Fruit fly (Drosophila melanogaster): ENCODE data around the gene CG43077.
A peak's percentile ranks its signal among the peaks of the same experiment; 100 is the strongest.

CG43077 gene

dm6 chrX:17068423-17068822 lies at the start of gene CG43077:
TSS of gene CG43077 (minus strand) at chrX:17068523.
- TF ChIP-seq CG6854 (GFP tag; optimal IDR thresholded peaks at IDR 0.05) (no peak), CG7368 (GFP tag; optimal IDR thresholded peaks at IDR 0.05) (no peak), Sox102F (GFP tag; optimal IDR thresholded peaks at IDR 0.05) (no peak), Ets96B (tag; optimal IDR thresholded peaks at IDR 0.05) (no peak), CG10669 (GFP tag; optimal IDR thresholded peaks at IDR 0.05) (no peak), Lpt (GFP tag; optimal IDR thresholded peaks at IDR 0.05) (no peak), Gug (GFP tag; IDR thresholded peaks at IDR 0.05) (no peak), CG3919 (GFP tag; optimal IDR thresholded peaks at IDR 0.05) (no peak), topi (GFP tag; optimal IDR thresholded peaks at IDR 0.05) (no peak)

DNA sequence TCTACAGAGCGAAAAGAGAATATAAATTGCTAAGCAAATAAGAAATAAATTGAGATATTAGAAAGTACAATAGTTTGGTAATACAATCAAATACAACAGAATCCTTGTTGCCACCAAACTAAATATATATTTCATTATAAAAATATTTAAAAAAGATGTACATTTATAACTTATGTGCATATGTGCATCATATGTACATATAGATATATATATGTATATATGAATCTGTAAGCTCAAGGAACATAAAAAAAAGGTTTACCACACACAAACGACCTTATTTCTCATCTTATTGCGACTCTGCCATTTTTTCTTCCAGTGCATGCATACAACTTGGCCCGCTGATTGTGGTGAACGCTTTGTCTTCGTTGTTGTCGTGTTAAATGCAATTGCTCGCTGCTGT lies 45.0 kb upstream of the CG43077 start:
- peak; percentile 12 for TF ChIP-seq CG6808 (GFP tag; optimal IDR thresholded peaks at IDR 0.05)
- no peak for TF ChIP-seq vri (GFP tag; optimal IDR thresholded peaks at IDR 0.05)
- TF ChIP-seq CG34406 (GFP tag; optimal IDR thresholded peaks at IDR 0.05), result peak; percentile 81
- TF ChIP-seq CG8632 (GFP tag; optimal IDR thresholded peaks at IDR 0.05), result peak; percentile 81
- peak; percentile 37 for TF ChIP-seq Smox (GFP tag; optimal IDR thresholded peaks at IDR 0.05)
- TF ChIP-seq Hr4 (GFP tag; optimal IDR thresholded peaks at IDR 0.05), result peak; percentile 32
- no peak for TF ChIP-seq fd85E (GFP tag; optimal IDR thresholded peaks at IDR 0.05)
- TF ChIP-seq CG7368 (GFP tag; optimal IDR thresholded peaks at IDR 0.05), result peak; percentile 42
- no peak for TF ChIP-seq Hr38 (GFP tag; optimal IDR thresholded peaks at IDR 0.05)
- TF ChIP-seq fd59A (GFP tag; optimal IDR thresholded peaks at IDR 0.05), result peak; percentile 26
- TF ChIP-seq Eip93F (GFP tag; optimal IDR thresholded peaks at IDR 0.05), result no peak
- TF ChIP-seq Met (GFP tag; optimal IDR thresholded peaks at IDR 0.05), result peak; percentile 35
- peak; percentile 69 for TF ChIP-seq svp (GFP tag)
- no peak for TF ChIP-seq CG9139 (GFP tag; optimal IDR thresholded peaks at IDR 0.05)
- peak; percentile 15 for TF ChIP-seq Hr39 (GFP tag; optimal IDR thresholded peaks at IDR 0.05)
- TF ChIP-seq Sox14 (GFP tag; optimal IDR thresholded peaks at IDR 0.05), result peak; percentile 13
- peak; percentile 41 for TF ChIP-seq Ets96B (tag; optimal IDR thresholded peaks at IDR 0.05)
- no peak for TF ChIP-seq CG6854 (GFP tag; optimal IDR thresholded peaks at IDR 0.05)
- peak; percentile 35 for TF ChIP-seq CG10669 (GFP tag; optimal IDR thresholded peaks at IDR 0.05)
- TF ChIP-seq ss (GFP tag; optimal IDR thresholded peaks at IDR 0.05), result peak; percentile 3 to 72
- TF ChIP-seq CG4318 (GFP tag; optimal IDR thresholded peaks at IDR 0.05), result peak; percentile 56
- peak; percentile 23 for TF ChIP-seq CG16779 (tag; optimal IDR thresholded peaks at IDR 0.05)
- TF ChIP-seq eg (GFP tag; IDR thresholded peaks at IDR 0.05), result peak; percentile 49; the same call in 1 of the 3 replicates
- TF ChIP-seq Sox15 (GFP tag; optimal IDR thresholded peaks at IDR 0.05), result peak; percentile 49
- TF ChIP-seq CG10631 (GFP tag; optimal IDR thresholded peaks at IDR 0.05), result peak; percentile 71
- peak; percentile 73 for TF ChIP-seq acj6 (GFP tag; optimal IDR thresholded peaks at IDR 0.05)
- TF ChIP-seq salr (GFP tag; optimal IDR thresholded peaks at IDR 0.05), result peak in 1 of 2 experiments; percentile 55
- peak; percentile 87 for TF ChIP-seq Eip78C (GFP tag)
- no peak for TF ChIP-seq fkh (GFP tag; optimal IDR thresholded peaks at IDR 0.05)
- no peak for TF ChIP-seq dac (GFP tag; optimal IDR thresholded peaks at IDR 0.05)
- peak; percentile 29 for TF ChIP-seq spab (GFP tag; optimal IDR thresholded peaks at IDR 0.05)
- peak; percentile 43 for TF ChIP-seq Sox102F (GFP tag; optimal IDR thresholded peaks at IDR 0.05)
- TF ChIP-seq CG15336 (GFP tag; IDR thresholded peaks at IDR 0.05), result peak; percentile 77
- TF ChIP-seq Lpt (GFP tag; optimal IDR thresholded peaks at IDR 0.05), result peak; percentile 61
- peak; percentile 42 for TF ChIP-seq CG3032 (tag; optimal IDR thresholded peaks at IDR 0.05)
- peak; percentile 79 for TF ChIP-seq achi (GFP tag; optimal IDR thresholded peaks at IDR 0.05)
- peak; percentile 42; the same call in 1 of the 2 replicates for TF ChIP-seq Gug (GFP tag; IDR thresholded peaks at IDR 0.05)
- TF ChIP-seq OdsH (GFP tag; optimal IDR thresholded peaks at IDR 0.05), result peak; percentile 82
- peak; percentile 39 for TF ChIP-seq cyc (GFP tag; optimal IDR thresholded peaks at IDR 0.05)
- TF ChIP-seq Ets21C (GFP tag; optimal IDR thresholded peaks at IDR 0.05), result no peak
- no peak for TF ChIP-seq Eip75B (GFP tag; optimal IDR thresholded peaks at IDR 0.05)
- peak; percentile 61 for TF ChIP-seq CG3919 (GFP tag; optimal IDR thresholded peaks at IDR 0.05)
- TF ChIP-seq CG32006 (GFP tag; optimal IDR thresholded peaks at IDR 0.05), result peak; percentile 83
- peak; percentile 26 for TF ChIP-seq CG6276 (GFP tag; optimal IDR thresholded peaks at IDR 0.05)
- peak; percentile 52 for TF ChIP-seq CG6163 (GFP tag; IDR thresholded peaks at IDR 0.05)
- peak; percentile 63 for TF ChIP-seq net (GFP tag; optimal IDR thresholded peaks at IDR 0.05)
- peak; percentile 45 for TF ChIP-seq dsx (GFP tag; optimal IDR thresholded peaks at IDR 0.05; ENCODE audit: poor library complexity, severe bottlenecking)
- no peak for TF ChIP-seq CG1621 (tag; optimal IDR thresholded peaks at IDR 0.05)

Data from whole organism, prepupa.